Fruit fly (Drosophila melanogaster): ENCODE measurements around the gene CG33178.

DNA sequence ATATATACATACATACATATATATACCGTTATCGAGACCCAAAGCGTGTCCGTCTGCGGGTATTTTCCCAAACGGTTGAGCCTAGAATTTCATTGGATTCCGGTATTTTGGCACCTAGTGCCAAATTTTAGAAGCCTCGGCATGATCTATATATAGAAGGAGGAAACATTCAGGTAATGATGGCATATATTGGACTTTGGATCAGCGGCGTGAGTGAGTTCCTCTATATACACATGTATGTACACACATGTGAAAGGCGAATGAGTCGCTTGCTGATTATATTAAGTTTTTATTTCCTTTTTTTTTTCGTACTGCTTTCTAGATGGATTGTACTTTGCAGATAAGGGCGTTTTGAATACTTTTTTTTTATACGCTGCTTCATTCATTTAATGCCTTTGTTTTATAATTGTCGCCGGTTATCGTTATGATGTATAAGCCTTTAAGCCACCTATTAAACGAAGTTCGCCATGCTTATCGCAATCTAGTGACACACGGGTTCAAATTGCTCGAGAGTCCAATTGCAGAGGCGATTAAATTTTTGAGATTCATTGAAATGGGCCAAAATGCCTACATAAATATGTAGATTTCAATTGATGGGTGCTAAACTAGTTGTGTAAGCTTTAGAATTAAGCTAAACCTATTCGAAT is 3.3 kb upstream of the CG33178 start:
- TF ChIP-seq cic (GFP tag; optimal IDR thresholded peaks at IDR 0.05) (peak; percentile 84), kay (GFP tag; ENCODE audit: borderline replicate concordance) (peak; percentile 95), bab1 (GFP tag; optimal IDR thresholded peaks at IDR 0.05) (no peak), CG11617 (GFP tag; optimal IDR thresholded peaks at IDR 0.05) (no peak), ovo (GFP tag; optimal IDR thresholded peaks at IDR 0.05) (no peak), Hr96 (GFP tag; optimal IDR thresholded peaks at IDR 0.05) (no peak), toe (GFP tag; optimal IDR thresholded peaks at IDR 0.05) (peak; percentile 14), CG12768 (GFP tag; optimal IDR thresholded peaks at IDR 0.05) (peak; percentile 61), pad (GFP tag; optimal IDR thresholded peaks at IDR 0.05) (no peak), Clk (GFP tag; optimal IDR thresholded peaks at IDR 0.05) (no peak), CG5204 (GFP tag; optimal IDR thresholded peaks at IDR 0.05) (no peak), Mnt (GFP tag; optimal IDR thresholded peaks at IDR 0.05) (no peak)
